Fruit fly (Drosophila melanogaster) whole organism, adult: ENCODE measurements around the gene CG4045.

Source experiments
- CG11617 ChIP-seq: fragments of 200-800 bp; sonication (Bioruptor generic); optimal IDR thresholded peaks from 2 replicates; lab custom pipeline; 2017; ENCODE audit warnings: mild to moderate bottlenecking, missing biosample characterization, missing genetic modification reagents, missing genetic modification characterization
- CG12768 ChIP-seq: fragments of 200-800 bp; sonication (Bioruptor generic); optimal IDR thresholded peaks from 2 replicates; lab custom pipeline; 2017; ENCODE audit warnings: missing biosample characterization, missing genetic modification characterization, mild to moderate bottlenecking, moderate library complexity, missing genetic modification reagents
- CG14711 ChIP-seq: fragments of 200-800 bp; sonication (Bioruptor generic); optimal IDR thresholded peaks from 2 replicates; lab custom pipeline; 2018; ENCODE audit warnings: missing biosample characterization, mild to moderate bottlenecking, missing genetic modification characterization, moderate library complexity
- CG1620 ChIP-seq: fragments of 200-800 bp; sonication (Bioruptor generic); optimal IDR thresholded peaks from 2 replicates; lab custom pipeline; 2016; ENCODE audit warnings: missing biosample characterization, missing genetic modification characterization
- CG33017 ChIP-seq: fragments of 200-800 bp; sonication (Bioruptor generic); optimal IDR thresholded peaks from 2 replicates; lab custom pipeline; 2018; ENCODE audit warnings: missing biosample characterization, mild to moderate bottlenecking, missing genetic modification characterization, moderate library complexity
- CG5204 ChIP-seq: fragments of 200-800 bp; sonication (Bioruptor generic); optimal IDR thresholded peaks from 2 replicates; lab custom pipeline; 2016; ENCODE audit warnings: missing biosample characterization, missing genetic modification characterization
- CG7045 ChIP-seq: fragments of 200-800 bp; sonication (Bioruptor generic); optimal IDR thresholded peaks from 2 replicates; lab custom pipeline; 2017; ENCODE audit warnings: missing biosample characterization, mild to moderate bottlenecking, missing genetic modification characterization
- CG7101 ChIP-seq: fragments of 200-800 bp; sonication (Bioruptor generic); optimal IDR thresholded peaks from 2 replicates; lab custom pipeline; 2018; ENCODE audit warnings: missing biosample characterization, mild to moderate bottlenecking, missing genetic modification characterization, moderate library complexity
- Clk ChIP-seq: fragments of 200-800 bp; sonication (Bioruptor generic); optimal IDR thresholded peaks from 2 replicates; lab custom pipeline; 2017; ENCODE audit warnings: missing biosample characterization, missing genetic modification characterization
- Crg-1 ChIP-seq: fragments of 200-800 bp; sonication (Bioruptor generic); optimal IDR thresholded peaks from 2 replicates; lab custom pipeline; 2016; ENCODE audit warnings: missing biosample characterization, missing genetic modification characterization
- Hr96 ChIP-seq: fragments of 200-800 bp; sonication (Bioruptor generic); optimal IDR thresholded peaks from 2 replicates; lab custom pipeline; 2016; ENCODE audit warnings: missing biosample characterization, missing genetic modification characterization
- Mnt ChIP-seq: fragments of 200-800 bp; sonication (Bioruptor generic); optimal IDR thresholded peaks from 2 replicates; lab custom pipeline; 2016; ENCODE audit warnings: missing biosample characterization, mild to moderate bottlenecking, missing genetic modification characterization
- bab1 ChIP-seq: fragments of 200-800 bp; sonication (Bioruptor generic); optimal IDR thresholded peaks from 3 replicates; lab custom pipeline; 2019; ENCODE audit warnings: missing biosample characterization, mild to moderate bottlenecking, missing genetic modification characterization, moderate library complexity
- cic ChIP-seq: fragments of 200-800 bp; sonication (Bioruptor generic); optimal IDR thresholded peaks from 2 replicates; lab custom pipeline; 2017; ENCODE audit warnings: missing biosample characterization, mild to moderate bottlenecking, missing genetic modification characterization, moderate library complexity
- cnc ChIP-seq, 2 experiments: fragments of >200 bp; optimal IDR thresholded peaks; 2 replicates each; lab custom pipeline; 2017
- kay ChIP-seq: fragments of 200-800 bp; sonication (Bioruptor generic); peaks from one replicate; lab custom pipeline; 2016; ENCODE audit warnings: missing biosample characterization, missing genetic modification characterization, borderline replicate concordance
- ovo ChIP-seq: fragments of 200-800 bp; sonication (Bioruptor generic); optimal IDR thresholded peaks from 2 replicates; lab custom pipeline; 2016; ENCODE audit warnings: missing biosample characterization, missing genetic modification characterization
- pad ChIP-seq: fragments of 200-800 bp; sonication (Bioruptor generic); optimal IDR thresholded peaks from 3 replicates; lab custom pipeline; 2017; ENCODE audit warnings: missing biosample characterization, missing genetic modification characterization, mild to moderate bottlenecking, moderate library complexity, missing genetic modification reagents
- tj ChIP-seq: fragments of 200-800 bp; sonication (Bioruptor generic); optimal IDR thresholded peaks from 3 replicates; lab custom pipeline; 2017; ENCODE audit warnings: missing biosample characterization, mild to moderate bottlenecking, missing genetic modification characterization, moderate library complexity
- toe ChIP-seq: fragments of 200-800 bp; sonication (Bioruptor generic); optimal IDR thresholded peaks from 2 replicates; lab custom pipeline; 2016; ENCODE audit warnings: missing biosample characterization, missing genetic modification characterization

The CG4045 gene

DNA sequence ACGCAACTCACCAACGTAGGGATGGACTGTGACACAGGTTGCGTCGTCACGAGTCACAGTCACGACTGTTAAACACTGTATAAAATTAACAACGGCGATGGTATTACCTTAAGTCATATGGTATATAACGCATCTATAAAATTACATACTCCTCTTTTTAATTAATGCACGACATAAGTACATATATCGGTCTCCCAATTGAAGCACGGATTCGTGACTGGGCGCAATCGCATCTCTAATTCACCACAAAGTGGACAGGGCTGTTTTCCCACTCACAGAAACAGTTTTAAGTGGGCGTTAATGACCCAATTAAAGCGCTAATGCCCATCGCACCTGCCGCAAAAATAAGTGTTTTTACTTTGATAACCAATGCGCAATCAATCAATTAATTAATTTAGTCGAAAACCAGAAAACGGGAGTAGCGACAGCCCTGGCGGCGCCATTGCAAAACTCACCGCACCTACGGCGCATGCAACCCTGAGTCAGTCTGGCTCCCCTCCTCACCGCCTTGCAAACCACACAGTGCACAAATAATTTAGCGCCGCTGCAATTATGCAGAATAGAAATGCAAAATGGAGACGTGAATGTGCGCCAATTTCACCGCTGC is 34.3 kb downstream of the CG4045 start, which contains the start of gene CG4313:
Gene CG4313, plus strand, starts transcription at position 557 of the 607 bp plus-strand sequence.
- TF ChIP-seq Clk (GFP tag; lab: Kevin White, UChicago) (no peak), CG11617 (GFP tag; lab: Kevin White, UChicago) (peak; percentile 77), CG5204 (peak; percentile 74), tj (GFP tag; lab: Kevin White, UChicago) (peak; percentile 67), ovo (GFP tag; lab: Kevin White, UChicago) (peak; percentile 19), cnc (optimal IDR thresholded peaks at IDR 0.05; lab: Kevin White, UChicago) (no peak), cic (GFP tag; lab: Kevin White, UChicago) (no peak), Hr96 (GFP tag; lab: Kevin White, UChicago) (peak; percentile 89), CG33017 (tag; lab: Kevin White, UChicago) (no peak), CG7101 (peak; percentile 74), bab1 (peak; percentile 79), kay (no peak), toe (GFP tag; lab: Kevin White, UChicago) (peak; percentile 69), pad (GFP tag; lab: Kevin White, UChicago) (peak; percentile 58), Crg-1 (GFP tag; lab: Kevin White, UChicago) (peak; percentile 61), CG14711 (peak; percentile 95), CG7045 (GFP tag; lab: Kevin White, UChicago) (no peak), CG12768 (peak; percentile 42), Mnt (GFP tag; lab: Kevin White, UChicago) (peak; percentile 48), CG1620 (GFP tag; lab: Kevin White, UChicago) (peak; percentile 77)

- TF ChIP-seq Clk (GFP tag; lab: Kevin White, UChicago) (no peak), toe (GFP tag; lab: Kevin White, UChicago) (no peak), CG7101 (no peak)
These were observed 38.1 kb downstream of the CG4045 start for dm6 chrX:2037605-2038004.

DNA sequence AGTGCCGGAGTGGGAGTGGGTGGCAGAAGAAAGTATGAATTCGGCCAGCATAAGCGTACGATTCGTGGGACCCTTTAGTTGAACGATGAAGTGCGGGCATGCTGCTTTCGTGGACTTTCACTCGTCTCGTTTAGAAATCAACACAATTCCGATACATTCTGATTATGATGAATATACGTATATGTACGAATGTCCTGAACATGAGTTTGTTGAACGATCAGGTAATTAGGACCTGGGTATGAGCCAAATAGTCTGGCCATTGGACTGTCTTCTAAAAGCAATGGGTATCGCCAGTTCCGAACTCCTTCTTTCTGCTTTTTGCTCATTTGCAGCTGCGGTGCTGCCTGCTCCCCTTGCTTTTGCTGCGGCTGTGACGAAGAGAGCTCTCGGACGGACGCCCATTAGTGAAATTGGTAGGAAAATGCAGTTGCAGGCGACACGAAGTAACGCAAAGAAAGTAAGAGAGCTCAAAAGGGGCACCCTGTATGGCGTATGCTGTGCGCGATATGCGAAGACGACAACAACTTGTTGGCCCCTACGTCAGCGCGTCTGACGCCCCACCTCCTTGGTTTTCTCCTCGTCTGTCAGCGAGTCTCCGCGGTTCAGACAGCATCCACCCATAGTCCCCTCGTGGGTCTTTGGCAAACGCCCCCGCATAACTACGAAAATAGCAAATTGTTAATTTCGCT is 38.8 kb downstream of the CG4045 start:
- no peak for TF ChIP-seq Clk (GFP tag; lab: Kevin White, UChicago)
- TF ChIP-seq pad (GFP tag; lab: Kevin White, UChicago) = no peak
- no peak for TF ChIP-seq CG14711
- no peak for TF ChIP-seq CG7045 (GFP tag; lab: Kevin White, UChicago)
- TF ChIP-seq CG1620 (GFP tag; lab: Kevin White, UChicago) = no peak
- TF ChIP-seq tj (GFP tag; lab: Kevin White, UChicago) = no peak
- no peak for TF ChIP-seq CG11617 (GFP tag; lab: Kevin White, UChicago)
- no peak for TF ChIP-seq Hr96 (GFP tag; lab: Kevin White, UChicago)
- TF ChIP-seq CG7101 = no peak
- TF ChIP-seq ovo (GFP tag; lab: Kevin White, UChicago) = no peak
- TF ChIP-seq CG12768 = no peak
- no peak for TF ChIP-seq Mnt (GFP tag; lab: Kevin White, UChicago)
- no peak for TF ChIP-seq Crg-1 (GFP tag; lab: Kevin White, UChicago)
- TF ChIP-seq toe (GFP tag; lab: Kevin White, UChicago) = no peak
- TF ChIP-seq cnc (optimal IDR thresholded peaks at IDR 0.05; lab: Kevin White, UChicago) = no peak
- no peak for TF ChIP-seq kay
- TF ChIP-seq CG5204 = no peak
- TF ChIP-seq CG33017 (tag; lab: Kevin White, UChicago) = no peak
- TF ChIP-seq cic (GFP tag; lab: Kevin White, UChicago) = no peak
- no peak for TF ChIP-seq bab1

DNA sequence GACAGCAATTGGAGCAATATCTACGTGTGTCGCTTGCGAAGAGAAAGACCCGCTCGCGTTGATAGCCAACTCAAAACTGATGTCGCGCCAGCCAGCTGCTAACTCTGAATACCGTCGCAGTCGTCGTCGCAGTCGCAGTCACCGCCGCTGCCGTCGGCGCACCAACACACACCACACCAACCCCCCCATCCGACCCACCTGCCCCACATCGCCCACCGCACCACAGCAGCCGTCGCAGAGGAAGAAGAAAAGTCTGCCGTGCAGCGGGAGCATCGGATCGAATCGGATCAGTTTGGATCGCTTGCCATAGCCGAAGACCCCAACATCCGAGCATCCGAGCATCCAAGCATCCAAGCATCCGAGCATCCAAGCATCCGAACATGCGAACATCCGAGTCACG is 39.3 kb downstream of the CG4045 start:
- TF ChIP-seq Mnt (GFP tag; lab: Kevin White, UChicago) (no peak), kay (no peak), CG14711 (no peak)

dm6 chrX:2032821-2033436 is 42.8 kb downstream of the CG4045 start:
- TF ChIP-seq tj (GFP tag; lab: Kevin White, UChicago) (peak; percentile 25), CG12768 (no peak), pad (GFP tag; lab: Kevin White, UChicago) (peak; percentile 35), CG14711 (peak; percentile 66)

DNA sequence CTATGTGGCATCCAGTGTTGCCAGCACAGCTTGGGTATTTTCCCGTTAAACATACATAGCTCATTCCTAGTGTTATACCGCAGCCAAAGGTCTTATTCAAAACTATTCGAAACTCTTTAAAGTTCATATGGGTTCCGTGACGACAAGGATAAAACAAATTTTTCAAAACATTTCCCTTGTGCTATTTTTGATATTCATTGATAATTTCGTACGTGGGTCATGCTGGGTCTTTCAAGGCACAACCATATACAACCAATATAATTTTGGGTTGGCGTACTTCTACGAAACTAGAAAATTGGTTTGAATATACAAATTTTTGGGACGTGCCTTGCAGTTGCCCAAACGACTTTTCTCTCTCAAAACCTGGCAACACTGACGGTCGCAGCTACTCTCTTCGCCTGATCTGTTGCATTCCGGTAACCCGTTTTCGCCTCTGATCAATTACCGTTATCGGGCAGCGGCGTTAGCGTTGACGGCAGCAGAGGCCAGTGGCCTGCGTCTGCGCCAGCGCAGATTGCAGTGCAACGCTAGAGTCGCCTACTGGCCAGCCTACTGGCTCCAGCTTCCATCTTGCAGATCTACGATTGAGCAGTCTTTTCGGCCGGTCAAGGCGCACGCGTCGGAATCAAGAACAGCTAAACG is 43.4 kb downstream of the CG4045 start:
- TF ChIP-seq ovo (GFP tag; lab: Kevin White, UChicago) (no peak), CG12768 (no peak), Crg-1 (GFP tag; lab: Kevin White, UChicago) (no peak), CG33017 (tag; lab: Kevin White, UChicago) (no peak), cic (GFP tag; lab: Kevin White, UChicago) (no peak), Hr96 (GFP tag; lab: Kevin White, UChicago) (no peak)
